Worm (Caenorhabditis elegans) whole organism, L3 larva: Measurements from ENCODE around the gene F09A5.2.

Experiments
- R02D3.7 ChIP-seq: fragments of 150-350 bp; optimal IDR thresholded peaks from 2 replicates; lab custom pipeline; 2014; ENCODE audit warnings: missing biosample characterization, missing genetic modification characterization
- ZK546.5 ChIP-seq: sonication (generic microtip); optimal IDR thresholded peaks from 2 replicates; lab custom pipeline; 2017; ENCODE audit warnings: missing biosample characterization, missing genetic modification characterization
- aly-2 ChIP-seq: fragments of 150-350 bp; optimal IDR thresholded peaks from 2 replicates; lab custom pipeline; 2014; ENCODE audit warnings: missing biosample characterization, missing genetic modification characterization
- ama-1 ChIP-seq: fragments of 150-350 bp; optimal IDR thresholded peaks from 2 replicates; lab custom pipeline; 2018
- ceh-16 ChIP-seq: sonication (generic microtip); optimal IDR thresholded peaks from 2 replicates; lab custom pipeline; 2017; ENCODE audit warnings: missing biosample characterization, missing genetic modification characterization
- ceh-28 ChIP-seq: fragments of 150-350 bp; optimal IDR thresholded peaks from 2 replicates; lab custom pipeline; 2014; ENCODE audit warnings: missing biosample characterization, missing genetic modification reagents, missing genetic modification characterization
- ceh-82 ChIP-seq: fragments of 150-350 bp; optimal IDR thresholded peaks from 2 replicates; lab custom pipeline; 2014; ENCODE audit warnings: missing biosample characterization, missing genetic modification characterization
- ceh-9 ChIP-seq: sonication (generic microtip); optimal IDR thresholded peaks from 2 replicates; lab custom pipeline; 2018; ENCODE audit warnings: missing biosample characterization, missing genetic modification characterization
- daf-12 ChIP-seq: fragments of 150-350 bp; optimal IDR thresholded peaks from 2 replicates; lab custom pipeline; 2014; ENCODE audit warnings: missing biosample characterization, missing genetic modification reagents, missing genetic modification characterization
- egl-27 ChIP-seq: sonication (generic microtip); optimal IDR thresholded peaks from 4 replicates; lab custom pipeline; 2017; ENCODE audit warnings: missing biosample characterization, missing genetic modification reagents, missing genetic modification characterization
- egl-5 ChIP-seq: fragments of 150-350 bp; optimal IDR thresholded peaks from 2 replicates; lab custom pipeline; 2017; ENCODE audit warnings: missing biosample characterization, missing genetic modification reagents, missing genetic modification characterization, inconsistent platforms
- elt-1 ChIP-seq: fragments of 150-350 bp; optimal IDR thresholded peaks from 2 replicates; lab custom pipeline; 2014; ENCODE audit warnings: missing biosample characterization, missing genetic modification characterization
- elt-2 ChIP-seq: sonication (generic microtip); optimal IDR thresholded peaks from 2 replicates; lab custom pipeline; 2016; ENCODE audit warnings: missing genetic modification reagents, mild to moderate bottlenecking, missing genetic modification characterization, missing compliant biosample characterization
- elt-3 ChIP-seq, 3 experiments: fragments of 150-350 bp in 1 of 3; sonication (generic microtip) in 2 of 3; optimal IDR thresholded peaks; 2 replicates in 2 of 3; 4 replicates in 1 of 3; lab custom pipeline; 2014 to 2017; ENCODE audit warnings: missing biosample characterization in 3 of 3, missing genetic modification characterization in 3 of 3
- eor-1 ChIP-seq, 2 experiments: fragments of 150-350 bp; optimal IDR thresholded peaks; 2 replicates each; lab custom pipeline; 2014 to 2018; ENCODE audit warnings: missing biosample characterization in 2 of 2, missing genetic modification characterization in 2 of 2
- fkh-10 ChIP-seq: sonication (generic microtip); optimal IDR thresholded peaks from 2 replicates; lab custom pipeline; 2017; ENCODE audit warnings: missing biosample characterization, missing genetic modification reagents, missing genetic modification characterization
- fkh-2 ChIP-seq: fragments of 150-350 bp; optimal IDR thresholded peaks from 2 replicates; lab custom pipeline; 2014; ENCODE audit warnings: missing biosample characterization, missing genetic modification reagents, missing genetic modification characterization
- fos-1 ChIP-seq: fragments of 150-350 bp; optimal IDR thresholded peaks from 2 replicates; lab custom pipeline; 2014; ENCODE audit warnings: missing biosample characterization, missing genetic modification characterization
- hmg-11 ChIP-seq: sonication (generic microtip); optimal IDR thresholded peaks from 2 replicates; lab custom pipeline; 2016; ENCODE audit warnings: missing genetic modification characterization, missing compliant biosample characterization
- jun-1 ChIP-seq: fragments of 150-350 bp; optimal IDR thresholded peaks from 2 replicates; lab custom pipeline; 2014; ENCODE audit warnings: missing biosample characterization, missing genetic modification reagents, missing genetic modification characterization
- lin-15B ChIP-seq: fragments of 150-350 bp; optimal IDR thresholded peaks from 2 replicates; lab custom pipeline; 2014; ENCODE audit warnings: missing biosample characterization, missing genetic modification characterization
- lin-39 ChIP-seq: fragments of 150-350 bp; optimal IDR thresholded peaks from 2 replicates; lab custom pipeline; 2018; ENCODE audit warnings: missing biosample characterization, missing genetic modification reagents, missing genetic modification characterization
- lsy-12 ChIP-seq: sonication (generic microtip); optimal IDR thresholded peaks from 2 replicates; lab custom pipeline; 2016; ENCODE audit warnings: mild to moderate bottlenecking, missing genetic modification characterization, missing compliant biosample characterization
- mdl-1 ChIP-seq: fragments of 150-350 bp; optimal IDR thresholded peaks from 2 replicates; lab custom pipeline; 2014; ENCODE audit warnings: missing biosample characterization, missing genetic modification characterization
- mml-1 ChIP-seq: fragments of 150-350 bp; sonication (generic microtip); optimal IDR thresholded peaks from 3 replicates; lab custom pipeline; 2014; ENCODE audit warnings: missing biosample characterization, missing genetic modification characterization
- nfya-1 ChIP-seq: sonication (generic microtip); optimal IDR thresholded peaks from 2 replicates; lab custom pipeline; 2017; ENCODE audit warnings: missing genetic modification characterization, mild to moderate bottlenecking, missing compliant biosample characterization, antibody characterized with exemption, moderate library complexity; ENCODE audit not compliant: insufficient read depth
- nhr-11 ChIP-seq: fragments of 150-350 bp; optimal IDR thresholded peaks from 2 replicates; lab custom pipeline; 2014; ENCODE audit warnings: missing biosample characterization, missing genetic modification characterization
- nhr-23 ChIP-seq: fragments of 150-350 bp; optimal IDR thresholded peaks from 2 replicates; lab custom pipeline; 2014; ENCODE audit warnings: missing biosample characterization, missing genetic modification reagents, missing genetic modification characterization
- nhr-237 ChIP-seq: fragments of 150-350 bp; optimal IDR thresholded peaks from 2 replicates; lab custom pipeline; 2014; ENCODE audit warnings: missing biosample characterization, missing genetic modification characterization
- nhr-25 ChIP-seq: sonication (generic microtip); optimal IDR thresholded peaks from 2 replicates; lab custom pipeline; 2017; ENCODE audit warnings: missing biosample characterization, missing genetic modification characterization
- nhr-28 ChIP-seq: fragments of 150-350 bp; optimal IDR thresholded peaks from 2 replicates; lab custom pipeline; 2014; ENCODE audit warnings: missing biosample characterization, missing genetic modification characterization
- nhr-43 ChIP-seq: sonication (generic microtip); optimal IDR thresholded peaks from 2 replicates; lab custom pipeline; 2016; ENCODE audit warnings: mild to moderate bottlenecking, missing genetic modification characterization, missing compliant biosample characterization; ENCODE audit not compliant: poor library complexity, severe bottlenecking
- nhr-67 ChIP-seq: fragments of 150-350 bp; optimal IDR thresholded peaks from 2 replicates; lab custom pipeline; 2014; ENCODE audit warnings: missing biosample characterization, missing genetic modification characterization
- nhr-76 ChIP-seq: fragments of 150-350 bp; sonication (generic microtip); optimal IDR thresholded peaks from 5 replicates; lab custom pipeline; 2014; ENCODE audit warnings: missing biosample characterization, missing genetic modification characterization
- nhr-77 ChIP-seq: fragments of 150-350 bp; optimal IDR thresholded peaks from 2 replicates; lab custom pipeline; 2014; ENCODE audit warnings: missing biosample characterization, missing genetic modification characterization
- pha-4 ChIP-seq: fragments of 150-350 bp; optimal IDR thresholded peaks from 2 replicates; lab custom pipeline; 2014; ENCODE audit warnings: missing biosample characterization, missing genetic modification reagents, missing genetic modification characterization
- pqm-1 ChIP-seq: fragments of 150-350 bp; optimal IDR thresholded peaks from 2 replicates; lab custom pipeline; 2017; ENCODE audit warnings: missing biosample characterization, missing genetic modification characterization, inconsistent platforms
- sea-2 ChIP-seq: fragments of 150-350 bp; sonication (generic microtip); optimal IDR thresholded peaks from 4 replicates; lab custom pipeline; 2014; ENCODE audit warnings: missing biosample characterization, missing genetic modification reagents, missing genetic modification characterization
- skn-1 ChIP-seq: fragments of 150-350 bp; optimal IDR thresholded peaks from 2 replicates; lab custom pipeline; 2014; ENCODE audit warnings: missing biosample characterization, missing genetic modification characterization
- snpc-4 ChIP-seq: fragments of 150-350 bp; optimal IDR thresholded peaks from 2 replicates; lab custom pipeline; 2014; ENCODE audit warnings: missing biosample characterization, missing genetic modification characterization
- tbx-2 ChIP-seq: sonication (generic microtip); optimal IDR thresholded peaks from 2 replicates; lab custom pipeline; 2016; ENCODE audit warnings: mild to moderate bottlenecking, missing genetic modification characterization, missing compliant biosample characterization
- unc-39 ChIP-seq: sonication (generic microtip); optimal IDR thresholded peaks from 4 replicates; lab custom pipeline; 2017; ENCODE audit warnings: missing biosample characterization, missing genetic modification characterization
- unc-62 ChIP-seq: fragments of 150-350 bp; sonication (generic microtip); optimal IDR thresholded peaks from 4 replicates; lab custom pipeline; 2014; ENCODE audit warnings: missing biosample characterization, missing genetic modification reagents, missing genetic modification characterization
- zag-1 ChIP-seq: fragments of 150-350 bp; optimal IDR thresholded peaks from 2 replicates; lab custom pipeline; 2014; ENCODE audit warnings: missing biosample characterization, missing genetic modification characterization
- ztf-11 ChIP-seq: fragments of 150-350 bp; optimal IDR thresholded peaks from 2 replicates; lab custom pipeline; 2014; ENCODE audit warnings: missing biosample characterization, missing genetic modification characterization
- ztf-4 ChIP-seq: fragments of 150-350 bp; optimal IDR thresholded peaks from 2 replicates; lab custom pipeline; 2014; ENCODE audit warnings: missing biosample characterization, missing genetic modification characterization

The F09A5.2 gene

DNA sequence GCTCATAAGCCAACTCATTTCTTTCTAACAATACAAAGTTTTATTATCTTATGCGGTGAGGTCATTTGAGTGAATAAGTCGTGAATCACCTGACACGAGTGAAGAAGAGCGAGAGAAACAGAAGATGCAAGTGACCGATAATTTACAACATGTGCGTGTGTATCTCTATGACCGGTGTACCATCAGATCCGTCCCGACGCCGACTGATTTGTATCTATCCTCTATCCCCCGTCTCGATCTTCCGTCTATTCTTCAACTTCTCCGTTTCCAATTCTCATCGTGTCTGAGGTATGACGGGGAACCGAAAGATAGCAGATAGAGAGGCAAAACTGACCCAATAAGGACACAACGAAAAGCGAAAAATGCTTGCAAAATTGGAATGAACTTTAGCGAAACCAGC lies 6.5 kb downstream of the F09A5.2 start, which contains the start of gene F09A5.3 (continued):
- TF ChIP-seq nhr-67 (tag; lab: Kevin White, UChicago) (no peak), zag-1 (no peak), elt-1 (tag; lab: Kevin White, UChicago) (peak; percentile 97), egl-5 (tag; lab: Kevin White, UChicago) (no peak), unc-39 (no peak), ceh-28 (tag; lab: Kevin White, UChicago) (no peak), hmg-11 (tag; lab: Kevin White, UChicago) (no peak), nhr-23 (tag; lab: Kevin White, UChicago) (peak; percentile 87), egl-27 (tag; lab: Kevin White, UChicago) (no peak), nhr-77 (tag; lab: Kevin White, UChicago) (no peak), aly-2 (tag; lab: Kevin White, UChicago) (no peak), pha-4 (tag; lab: Kevin White, UChicago) (no peak), fkh-10 (no peak)

DNA sequence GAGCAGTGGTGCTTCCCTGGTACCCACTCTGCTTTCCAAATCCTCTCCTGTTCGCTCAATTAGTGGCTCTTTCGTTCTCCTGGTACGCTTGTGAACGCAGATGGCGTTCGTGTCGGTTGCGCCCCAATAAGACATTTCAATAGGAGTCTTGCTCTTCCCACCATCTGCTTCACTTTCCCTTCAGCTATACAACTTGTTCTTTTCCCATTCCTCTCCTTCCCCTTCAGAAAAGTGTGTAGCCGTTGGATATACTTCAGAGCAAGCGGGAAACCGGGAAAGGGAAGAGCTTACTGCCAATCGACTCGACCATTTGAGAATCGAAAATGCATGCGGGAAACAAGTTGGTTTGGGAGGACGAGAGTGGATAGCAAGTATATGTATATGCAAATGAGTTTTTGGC lies 8.3 kb downstream of the F09A5.2 start:
- TF ChIP-seq nhr-76 (tag; lab: Kevin White, UChicago) = no peak
- TF ChIP-seq fkh-2 (tag; lab: Kevin White, UChicago) = no peak
- TF ChIP-seq ama-1 = peak; percentile 38

DNA sequence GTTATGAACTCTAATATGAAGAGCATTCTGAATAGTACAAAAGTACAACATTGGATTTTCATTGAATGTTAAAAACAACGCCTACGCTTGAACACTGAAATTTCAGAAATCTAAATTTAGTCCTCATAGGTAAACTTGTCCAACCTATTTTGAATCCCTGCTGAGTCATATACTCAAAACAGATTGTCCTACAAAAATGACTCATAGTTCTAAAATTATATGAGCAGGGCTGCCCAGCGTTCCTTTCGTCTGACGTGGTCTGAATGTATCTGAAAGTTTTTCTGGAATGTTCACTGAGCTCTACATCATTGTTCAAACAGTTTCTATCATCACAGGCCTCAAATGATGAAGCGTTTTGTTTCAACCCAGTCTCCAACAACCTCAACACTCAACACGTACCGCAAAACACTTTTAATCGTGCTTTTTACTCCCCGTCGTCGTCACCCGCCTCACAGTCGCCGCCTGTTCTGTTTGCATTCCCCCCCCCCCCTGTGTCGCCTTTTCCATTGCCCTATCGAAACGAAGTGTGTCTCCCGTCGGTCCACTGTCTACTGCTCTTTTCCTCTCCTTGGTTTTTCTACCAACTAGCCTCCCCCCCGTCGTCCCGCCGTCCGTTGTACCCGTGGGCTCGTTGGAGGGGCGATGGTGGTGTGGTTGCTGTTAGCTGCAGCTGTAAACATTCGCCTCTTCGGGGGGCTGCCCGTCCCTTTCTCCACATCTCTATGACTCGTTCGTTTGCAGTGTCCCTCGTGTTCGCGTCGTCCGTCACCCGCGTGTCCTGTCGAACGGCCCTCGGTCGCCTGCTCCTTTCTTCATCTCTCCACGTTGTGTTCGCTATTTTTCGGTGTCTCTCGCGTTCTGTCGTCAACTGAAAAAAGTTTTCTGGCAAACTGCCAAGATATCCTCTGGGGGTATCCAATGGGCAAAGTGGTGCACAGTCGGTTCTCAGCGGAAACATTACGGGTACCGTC lies 9.1 kb downstream of the F09A5.2 start:
- TF ChIP-seq zag-1 = no peak
- peak; percentile 78 for TF ChIP-seq elt-2 (tag; lab: Kevin White, UChicago)
- no peak for TF ChIP-seq R02D3.7 (tag; lab: Kevin White, UChicago)
- no peak for TF ChIP-seq egl-27 (tag; lab: Kevin White, UChicago)
- no peak for TF ChIP-seq egl-5 (tag; lab: Kevin White, UChicago)
- TF ChIP-seq mml-1 (tag; lab: Kevin White, UChicago) = no peak
- peak; percentile 22 for TF ChIP-seq lsy-12 (tag; lab: Kevin White, UChicago)
- TF ChIP-seq lin-15B (tag; lab: Kevin White, UChicago) = no peak
- no peak for TF ChIP-seq ceh-82 (tag; lab: Kevin White, UChicago)
- TF ChIP-seq ZK546.5 (tag; lab: Kevin White, UChicago) = no peak
- TF ChIP-seq unc-39 = no peak
- no peak for TF ChIP-seq aly-2 (tag; lab: Kevin White, UChicago)
- TF ChIP-seq jun-1 = peak; percentile 56
- TF ChIP-seq fkh-2 (tag; lab: Kevin White, UChicago) = no peak
- TF ChIP-seq nhr-237 (tag; lab: Kevin White, UChicago) = no peak
- no peak for TF ChIP-seq elt-3 (tag; optimal IDR thresholded peaks at IDR 0.05; lab: Kevin White, UChicago)
- TF ChIP-seq tbx-2 (tag; lab: Kevin White, UChicago) = peak; percentile 2
- TF ChIP-seq ama-1 = peak; percentile 94
- peak; percentile 75 for TF ChIP-seq nhr-25 (tag; lab: Kevin White, UChicago)
- no peak for TF ChIP-seq ceh-16 (tag; lab: Kevin White, UChicago)
- no peak for TF ChIP-seq ceh-9 (tag; lab: Kevin White, UChicago)
- no peak for TF ChIP-seq eor-1 (tag; optimal IDR thresholded peaks at IDR 0.05; lab: Kevin White, UChicago)
- no peak for TF ChIP-seq sea-2
- TF ChIP-seq ztf-11 (tag; lab: Kevin White, UChicago) = no peak
- peak; percentile 20 for TF ChIP-seq nhr-23 (tag; lab: Kevin White, UChicago)
- no peak for TF ChIP-seq nhr-28
- no peak for TF ChIP-seq daf-12 (tag; lab: Kevin White, UChicago)
- TF ChIP-seq lin-39 = peak; percentile 90
- no peak for TF ChIP-seq ceh-28 (tag; lab: Kevin White, UChicago)
- TF ChIP-seq nhr-11 (tag; lab: Kevin White, UChicago) = no peak
- TF ChIP-seq skn-1 (tag; lab: Kevin White, UChicago) = peak; percentile 38
- no peak for TF ChIP-seq nhr-67 (tag; lab: Kevin White, UChicago)
- no peak for TF ChIP-seq nhr-77 (tag; lab: Kevin White, UChicago)
- no peak for TF ChIP-seq ztf-4 (tag; lab: Kevin White, UChicago)
- peak; percentile 89 for TF ChIP-seq pha-4 (tag; lab: Kevin White, UChicago)
- TF ChIP-seq mdl-1 (tag; lab: Kevin White, UChicago) = peak; percentile 91
- TF ChIP-seq unc-62 (GFP tag; lab: Kevin White, UChicago) = peak; percentile 70
- TF ChIP-seq hmg-11 (tag; lab: Kevin White, UChicago) = peak; percentile 31
- no peak for TF ChIP-seq elt-1 (tag; lab: Kevin White, UChicago)
- peak; percentile 53 for TF ChIP-seq nhr-43
- TF ChIP-seq fos-1 = no peak
- TF ChIP-seq snpc-4 = peak; percentile 57
- TF ChIP-seq nhr-76 (tag; lab: Kevin White, UChicago) = no peak
- peak; percentile 32 for TF ChIP-seq pqm-1
- TF ChIP-seq nfya-1 (tag; lab: Kevin White, UChicago) = peak; percentile 69
